Worm (Caenorhabditis elegans) whole organism, L4 larva: ENCODE results near the gene gldi-9.

ENCODE experiments used
- Y48G9A.11 ChIP-seq: fragments of 200-800 bp; sonication (Bioruptor generic); IDR thresholded peaks from 2 replicates; pipeline ENCODE4 v1.3.6; 2022; ENCODE audit warnings: missing genetic modification reagents, missing genetic modification characterization, missing compliant biosample characterization
- aha-1 ChIP-seq: fragments of 150-350 bp; peaks from one replicate; lab custom pipeline; 2014; ENCODE audit warnings: missing biosample characterization, missing genetic modification characterization
- ceh-20 ChIP-seq: fragments of 200-800 bp; sonication (Bioruptor generic); IDR thresholded peaks from 2 replicates; pipeline ENCODE4 v1.3.6; 2022; ENCODE audit warnings: missing genetic modification reagents, missing genetic modification characterization, missing compliant biosample characterization
- ceh-44 ChIP-seq: fragments of 200-800 bp; sonication (Bioruptor generic); IDR thresholded peaks from 2 replicates; pipeline ENCODE4 v1.3.6; 2022; ENCODE audit warnings: missing genetic modification reagents, missing genetic modification characterization, missing compliant biosample characterization
- ceh-62 ChIP-seq: sonication (generic microtip); optimal IDR thresholded peaks from 2 replicates; lab custom pipeline; 2017; ENCODE audit warnings: missing biosample characterization, missing genetic modification characterization
- daf-16 ChIP-seq, 3 experiments: sonication (generic microtip); optimal IDR thresholded peaks; 2 replicates each; lab custom pipeline; 2016 to 2017; ENCODE audit warnings: missing genetic modification characterization in 3 of 3, missing genetic modification reagents in 3 of 3, mild to moderate bottlenecking in 2 of 3, missing compliant biosample characterization in 2 of 3, missing biosample characterization in 1 of 3, moderate library complexity in 1 of 3
- dmd-8 ChIP-seq: fragments of 200-800 bp; sonication (Bioruptor generic); IDR thresholded peaks from 2 replicates; pipeline ENCODE4 v1.3.6; 2022; ENCODE audit warnings: missing genetic modification characterization, missing compliant biosample characterization
- dpl-1 ChIP-seq: fragments of 150-350 bp; optimal IDR thresholded peaks from 2 replicates; lab custom pipeline; 2014; ENCODE audit warnings: missing biosample characterization, missing genetic modification reagents, missing genetic modification characterization
- egl-43 ChIP-seq: fragments of 200-800 bp; sonication (Bioruptor generic); IDR thresholded peaks from 2 replicates; pipeline ENCODE4 v1.3.6; 2022; ENCODE audit warnings: missing genetic modification reagents, missing genetic modification characterization, missing compliant biosample characterization
- fkh-10 ChIP-seq: fragments of 150-350 bp; optimal IDR thresholded peaks from 2 replicates; lab custom pipeline; 2014; ENCODE audit warnings: missing biosample characterization, missing genetic modification reagents, missing genetic modification characterization
- hlh-11 ChIP-seq: fragments of 200-800 bp; sonication (Bioruptor generic); optimal IDR thresholded peaks from 2 replicates; lab custom pipeline; 2018; ENCODE audit warnings: mild to moderate bottlenecking, missing genetic modification characterization, missing compliant biosample characterization
- hlh-30 ChIP-seq: sonication (generic microtip); optimal IDR thresholded peaks from 2 replicates; lab custom pipeline; 2017; ENCODE audit warnings: antibody characterized with exemption, mild to moderate bottlenecking, missing genetic modification characterization, missing compliant biosample characterization; ENCODE audit not compliant: insufficient read depth
- hmg-1.1 ChIP-seq: fragments of 200-800 bp; sonication (Bioruptor generic); IDR thresholded peaks from 2 replicates; pipeline ENCODE4 v1.3.6; 2022; ENCODE audit warnings: missing genetic modification reagents, missing genetic modification characterization, missing compliant biosample characterization
- lin-13 ChIP-seq: fragments of 150-350 bp; optimal IDR thresholded peaks from 2 replicates; lab custom pipeline; 2014; ENCODE audit warnings: missing biosample characterization, missing genetic modification reagents, missing genetic modification characterization
- lin-38 ChIP-seq: fragments of 200-800 bp; sonication (Bioruptor generic); IDR thresholded peaks from 2 replicates; pipeline ENCODE4 v1.3.6; 2022; ENCODE audit warnings: missing genetic modification reagents, missing genetic modification characterization, missing compliant biosample characterization
- lsy-2 ChIP-seq, 2 experiments: fragments of 150-350 bp in 1 of 2; sonication (generic microtip) in 1 of 2; optimal IDR thresholded peaks; 2 replicates each; lab custom pipeline; 2014 to 2017; ENCODE audit warnings: missing biosample characterization in 2 of 2, missing genetic modification characterization in 2 of 2
- mdl-1 ChIP-seq, 2 experiments: fragments of 150-350 bp in 1 of 2; sonication (generic microtip) in 1 of 2; optimal IDR thresholded peaks; 2 replicates each; lab custom pipeline; 2014 to 2017; ENCODE audit warnings: missing biosample characterization in 2 of 2, missing genetic modification characterization in 2 of 2
- mep-1 ChIP-seq: fragments of 150-350 bp; sonication (generic microtip); optimal IDR thresholded peaks from 3 replicates; lab custom pipeline; 2014; ENCODE audit warnings: missing biosample characterization, missing genetic modification characterization
- mes-2 ChIP-seq: sonication (generic microtip); optimal IDR thresholded peaks from 2 replicates; lab custom pipeline; 2016; ENCODE audit warnings: missing genotype, mild to moderate bottlenecking, missing genetic modification characterization, missing compliant biosample characterization; ENCODE audit not compliant: poor library complexity, severe bottlenecking
- nhr-237 ChIP-seq: sonication (generic microtip); optimal IDR thresholded peaks from 2 replicates; lab custom pipeline; 2017; ENCODE audit warnings: missing biosample characterization, missing genetic modification characterization
- nhr-25 ChIP-seq: sonication (generic microtip); optimal IDR thresholded peaks from 2 replicates; lab custom pipeline; 2017; ENCODE audit warnings: missing genetic modification characterization, mild to moderate bottlenecking, missing compliant biosample characterization, antibody characterized with exemption, moderate library complexity, borderline replicate concordance; ENCODE audit not compliant: insufficient read depth
- nhr-48 ChIP-seq: sonication (generic microtip); optimal IDR thresholded peaks from 2 replicates; lab custom pipeline; 2016; ENCODE audit warnings: mild to moderate bottlenecking, missing genetic modification characterization, missing compliant biosample characterization
- pha-4 ChIP-seq, 2 experiments: fragments of 150-350 bp in 1 of 2; fragments of 200-800 bp in 1 of 2; sonication (Bioruptor generic) in 1 of 2; IDR thresholded peaks in 1 of 2; optimal IDR thresholded peaks in 1 of 2; 2 replicates each; pipeline versions ENCODE4 v1.3.6 to Lab custom; 2014 to 2022; ENCODE audit warnings: missing genetic modification characterization in 2 of 2, missing genetic modification reagents in 2 of 2, missing biosample characterization in 1 of 2, missing compliant biosample characterization in 1 of 2
- php-3 ChIP-seq: fragments of 200-800 bp; sonication (Bioruptor generic); IDR thresholded peaks from 2 replicates; pipeline ENCODE4 v1.3.6; 2022; ENCODE audit warnings: missing genetic modification reagents, missing genetic modification characterization, missing compliant biosample characterization
- rbr-2 ChIP-seq: sonication (generic microtip); optimal IDR thresholded peaks from 2 replicates; lab custom pipeline; 2016; ENCODE audit warnings: missing genotype, missing genetic modification characterization, missing compliant biosample characterization
- set-16 ChIP-seq: fragments of 200-800 bp; sonication (Bioruptor generic); IDR thresholded peaks from 2 replicates; pipeline ENCODE4 v1.3.6; 2022; ENCODE audit warnings: missing genetic modification reagents, missing genetic modification characterization, missing compliant biosample characterization
- unc-62 ChIP-seq, 3 experiments: fragments of 150-350 bp in 1 of 3; sonication (generic microtip); optimal IDR thresholded peaks in 2 of 3; peaks in 1 of 3; 1 replicate in 1 of 3; 2 replicates in 2 of 3; lab custom pipeline; 2014 to 2017; ENCODE audit warnings: missing biosample characterization in 3 of 3, missing genetic modification characterization in 3 of 3, missing genetic modification reagents in 3 of 3, missing genotype in 1 of 3
- zag-1 ChIP-seq: fragments of 150-350 bp; optimal IDR thresholded peaks from 2 replicates; lab custom pipeline; 2014; ENCODE audit warnings: missing biosample characterization, missing genetic modification characterization
- zfp-3 ChIP-seq: fragments of 200-800 bp; sonication (Bioruptor generic); conservative IDR thresholded peaks from 2 replicates; pipeline ENCODE4 v1.3.6; 2022; ENCODE audit warnings: missing genetic modification reagents, missing genetic modification characterization, missing compliant biosample characterization
- ztf-7 ChIP-seq: fragments of 150-350 bp; optimal IDR thresholded peaks from 2 replicates; lab custom pipeline; 2014; ENCODE audit warnings: missing biosample characterization, missing genetic modification characterization

The gldi-9 gene

DNA sequence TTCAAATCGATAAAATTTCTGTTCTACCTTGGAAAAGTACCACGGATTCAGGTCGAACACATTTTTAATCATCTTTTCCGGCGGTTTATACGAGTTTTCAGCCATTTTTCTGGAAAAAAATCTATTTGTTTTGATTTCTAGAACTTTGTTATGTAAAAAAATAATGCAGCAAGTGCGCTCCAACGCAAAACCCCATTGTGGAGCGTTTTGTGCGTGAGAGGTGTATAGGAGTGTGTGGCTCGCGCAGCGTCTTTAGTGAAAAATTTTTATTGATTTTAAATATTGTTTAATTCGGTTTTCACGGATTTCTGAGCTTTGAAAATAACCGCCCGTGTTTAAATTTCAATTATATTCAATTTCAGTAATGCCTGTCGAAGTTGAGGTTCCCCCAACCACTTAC is 29.7 kb upstream of the gldi-9 start, which contains the start of gene Y71H2AM.20 (continued):
- TF ChIP-seq egl-43 (GFP tag; lab: Robert Waterston, UW) (no peak), nhr-48 (tag; lab: Kevin White, UChicago) (peak; percentile 52), nhr-25 (tag; lab: Kevin White, UChicago) (peak; percentile 94)

DNA sequence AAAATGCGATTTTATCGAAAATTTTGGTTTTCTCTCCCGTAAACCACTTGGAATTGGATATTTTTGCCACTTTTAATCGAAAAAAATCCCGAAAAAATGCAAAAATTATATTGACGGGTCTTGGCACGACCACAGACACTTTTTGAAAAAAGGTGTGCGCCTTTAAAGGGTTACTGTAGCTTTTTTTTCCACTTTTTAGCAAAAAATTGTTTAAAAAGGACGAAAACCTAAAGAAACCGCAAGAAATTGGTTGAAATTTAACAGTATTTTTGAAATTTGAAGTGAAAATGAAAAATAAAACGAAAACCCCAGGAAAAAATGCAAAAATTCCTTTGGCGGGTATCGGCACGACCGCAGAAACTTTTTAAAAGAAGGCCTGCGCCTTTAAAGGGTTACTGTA is 25.7 kb upstream of the gldi-9 start:
- TF ChIP-seq nhr-237 (tag; lab: Kevin White, UChicago) (no peak), Y48G9A.11 (GFP tag; lab: Robert Waterston, UW) (0 out of 2 replicates have a peak, but pooled peaks have one; percentile 19), zfp-3 (no peak), lin-13 (GFP tag; lab: Kevin White, UChicago) (no peak), aha-1 (tag; lab: Kevin White, UChicago) (peak; percentile 43)
- TF ChIP-seq, all 104 proteins: peak for 2

DNA sequence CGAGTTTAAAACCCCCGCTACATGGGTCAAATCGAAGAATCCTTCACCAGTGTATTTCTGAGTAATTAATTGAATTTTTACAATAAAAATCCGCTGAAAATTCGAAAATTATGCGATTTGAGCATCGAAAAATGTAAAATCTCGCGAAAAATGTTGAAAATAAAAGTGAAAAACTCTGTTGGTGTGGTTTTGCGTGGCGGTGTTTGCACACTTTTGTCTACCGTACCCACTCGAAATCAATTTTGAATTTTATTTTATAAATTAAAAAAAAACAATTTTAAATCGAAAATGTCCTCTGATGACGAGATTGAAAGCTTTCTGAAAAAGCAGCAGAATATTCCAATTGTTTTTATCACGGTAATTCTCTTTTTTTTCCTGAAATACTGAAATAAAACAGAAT is 24.6 kb upstream of the gldi-9 start, which contains the start of gene Y71H2AM.6:
TSS of gene Y71H2AM.6 (plus strand) at position 264 of the 400 bp plus-strand sequence.
- no peak for TF ChIP-seq unc-62 (GFP tag; optimal IDR thresholded peaks at IDR 0.05 in 1 of 2; lab: Kevin White, UChicago)
- TF ChIP-seq unc-62 (tag; optimal IDR thresholded peaks at IDR 0.05; lab: Kevin White, UChicago), result no peak
- no peak for TF ChIP-seq pha-4 (GFP tag; IDR thresholded peaks at IDR 0.05; lab: Robert Waterston, UW)
- peak; percentile 79 for TF ChIP-seq pha-4 (tag; optimal IDR thresholded peaks at IDR 0.05; lab: Kevin White, UChicago)
- peak; percentile 66 for TF ChIP-seq mes-2 (tag; lab: Kevin White, UChicago)
- peak; percentile 76 for TF ChIP-seq dpl-1 (GFP tag; lab: Kevin White, UChicago)
- peak; percentile 73 for TF ChIP-seq lin-38 (GFP tag; lab: Robert Waterston, UW)
- no peak for TF ChIP-seq ceh-62 (tag; lab: Kevin White, UChicago)
- TF ChIP-seq dmd-8, result no peak
- TF ChIP-seq ceh-20 (GFP tag; lab: Robert Waterston, UW), result no peak
- TF ChIP-seq rbr-2 (tag; lab: Kevin White, UChicago), result peak; percentile 21
- peak; percentile 18 for TF ChIP-seq fkh-10 (GFP tag; lab: Kevin White, UChicago)
- TF ChIP-seq hlh-11 (tag; lab: Kevin White, UChicago), result peak; percentile 3
- TF ChIP-seq daf-16 (GFP tag; optimal IDR thresholded peaks at IDR 0.05; lab: Kevin White, UChicago), result no peak
- TF ChIP-seq daf-16 (tag; optimal IDR thresholded peaks at IDR 0.05; lab: Kevin White, UChicago), result peak; percentile 13
- no peak for TF ChIP-seq php-3
- 0 out of 2 replicates have a peak, but pooled peaks have one; percentile 27 for TF ChIP-seq hmg-1.1 (GFP tag; lab: Robert Waterston, UW)
- TF ChIP-seq ztf-7 (tag; lab: Kevin White, UChicago), result no peak
- peak; percentile 28 for TF ChIP-seq mep-1 (tag; lab: Kevin White, UChicago)
- peak; percentile 90 to 99 for TF ChIP-seq lsy-2 (tag; optimal IDR thresholded peaks at IDR 0.05; lab: Kevin White, UChicago)
- TF ChIP-seq nhr-25 (tag; lab: Kevin White, UChicago), result no peak
- no peak for TF ChIP-seq egl-43 (GFP tag; lab: Robert Waterston, UW)

DNA sequence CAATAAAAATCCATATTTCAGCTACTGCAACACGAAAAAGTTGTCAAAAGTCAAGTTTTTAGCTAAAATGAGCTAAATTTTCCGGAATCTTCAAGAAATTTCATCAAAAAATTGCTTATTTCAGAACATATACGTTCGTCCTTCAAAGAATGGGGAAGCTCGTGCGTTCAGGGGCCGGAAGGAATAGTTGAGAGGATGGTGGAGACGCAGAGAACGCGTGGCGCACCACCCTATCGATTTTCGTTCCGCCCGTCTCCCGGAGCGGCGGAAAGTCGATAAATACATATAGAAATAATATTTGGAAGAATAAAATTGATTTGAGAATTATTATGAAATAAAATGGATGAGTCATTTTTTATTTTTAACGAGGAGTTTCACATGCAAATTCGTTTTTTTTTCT is 24.1 kb upstream of the gldi-9 start:
- TF ChIP-seq egl-43 (GFP tag; lab: Robert Waterston, UW), result no peak
- TF ChIP-seq zfp-3, result no peak
- TF ChIP-seq hlh-30, result peak; percentile 38
- TF ChIP-seq mdl-1 (tag; optimal IDR thresholded peaks at IDR 0.05; lab: Kevin White, UChicago), result peak; percentile 5 to 8
- TF ChIP-seq ztf-7 (tag; lab: Kevin White, UChicago), result no peak

DNA sequence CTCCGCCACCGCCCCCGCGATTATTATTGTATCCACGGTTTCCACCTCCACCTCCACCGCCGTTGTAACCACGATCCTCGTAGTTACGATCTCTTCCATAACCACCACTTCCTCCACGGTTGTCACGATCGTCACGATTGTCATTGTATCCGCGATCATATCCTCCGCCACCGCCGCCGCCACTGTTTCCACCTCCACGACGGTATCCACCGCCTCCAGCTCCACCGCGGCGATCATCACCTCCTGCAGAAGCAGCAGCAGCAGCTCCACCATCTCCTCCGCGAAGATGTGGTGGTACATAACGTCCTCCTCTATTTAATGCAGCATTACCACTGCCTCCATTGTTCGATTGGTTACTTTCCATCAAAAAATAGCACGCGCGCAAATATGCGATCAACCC is 22.5 kb upstream of the gldi-9 start, which contains the start of gene laf-1:
TSS of gene laf-1 (minus strand) at position 399 of the 400 bp plus-strand sequence.
- TF ChIP-seq mep-1 (tag; lab: Kevin White, UChicago), result no peak
- TF ChIP-seq unc-62 (GFP tag; optimal IDR thresholded peaks at IDR 0.05 in 1 of 2; lab: Kevin White, UChicago), result peak in 1 of 2 experiments; percentile 50
- TF ChIP-seq unc-62 (tag; optimal IDR thresholded peaks at IDR 0.05; lab: Kevin White, UChicago), result no peak
- peak; percentile 87 for TF ChIP-seq set-16 (GFP tag; lab: Robert Waterston, UW)
- no peak for TF ChIP-seq zag-1 (tag; lab: Kevin White, UChicago)
- no peak for TF ChIP-seq ceh-44 (GFP tag; lab: Robert Waterston, UW)
